Fruit fly (Drosophila melanogaster) S2 (cell line): Measurements from ENCODE around the gene CG46435.

Experiments
- CG8478 ChIP-seq: fragments of >200 bp; optimal IDR thresholded peaks from 2 replicates; lab custom pipeline; 2018
- CTCF ChIP-seq, 2 experiments: fragments of >200 bp; optimal IDR thresholded peaks; 2 replicates each; lab custom pipeline; 2018

- TF ChIP-seq CG8478 (no peak), CTCF (optimal IDR thresholded peaks at IDR 0.05; lab: Kevin White, UChicago) (no peak)
These were observed 26.7 kb upstream of the CG46435 start, which contains the start of gene Cpr76Ba for dm6 chr3L:19518232-19518631.
